Fruit fly (Drosophila melanogaster) whole organism, larva: ENCODE measurements around the gene CG14313.

Source experiments
- noc ChIP-seq: fragments of 200-800 bp; sonication (Bioruptor generic); optimal IDR thresholded peaks from 3 replicates; lab custom pipeline; 2019; ENCODE audit warnings: missing biosample characterization, mild to moderate bottlenecking, missing genetic modification characterization, moderate library complexity

Gene CG14313

DNA sequence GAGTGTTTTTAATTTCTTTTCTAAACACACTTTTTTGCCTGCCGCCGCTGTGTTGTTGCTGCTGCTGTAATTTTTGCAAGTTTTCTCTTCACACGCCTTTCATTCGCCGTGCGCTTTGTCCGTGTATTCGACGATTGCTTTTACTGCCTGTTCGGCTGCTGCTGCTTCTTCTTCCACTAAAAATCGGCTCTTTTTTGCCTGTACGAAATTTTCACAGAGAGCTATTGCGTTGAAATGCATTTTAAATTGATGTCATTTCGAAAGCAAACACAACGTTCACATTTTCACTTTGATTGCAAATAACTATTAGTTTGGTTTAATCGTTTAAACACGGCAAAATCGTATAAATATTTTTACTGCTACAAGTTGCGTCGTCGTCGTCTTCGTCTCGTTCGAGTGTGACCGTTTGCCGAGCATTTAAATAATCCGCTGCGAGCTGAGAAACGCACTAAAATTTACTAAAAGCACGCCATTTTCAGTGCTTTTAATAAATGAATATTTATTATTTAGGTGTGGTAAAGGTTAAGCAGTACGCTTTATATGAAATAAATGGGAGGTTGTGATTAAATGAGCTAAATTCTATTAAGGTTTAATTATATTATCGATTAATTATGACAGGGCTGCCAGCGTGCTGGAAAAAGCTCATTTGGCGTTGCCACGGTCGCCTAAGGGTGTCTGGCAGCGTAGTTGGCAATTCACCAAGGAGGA is 7.6 kb upstream of the CG14313 start, which contains the start of the genes Ssdp and CG7985:
Ssdp (minus strand) TSS at position 419 of the 708 bp plus-strand sequence.
CG7985 (plus strand) TSS at position 681 of the 708 bp plus-strand sequence.
- TF ChIP-seq noc (tag; lab: Kevin White, UChicago), result no peak

DNA sequence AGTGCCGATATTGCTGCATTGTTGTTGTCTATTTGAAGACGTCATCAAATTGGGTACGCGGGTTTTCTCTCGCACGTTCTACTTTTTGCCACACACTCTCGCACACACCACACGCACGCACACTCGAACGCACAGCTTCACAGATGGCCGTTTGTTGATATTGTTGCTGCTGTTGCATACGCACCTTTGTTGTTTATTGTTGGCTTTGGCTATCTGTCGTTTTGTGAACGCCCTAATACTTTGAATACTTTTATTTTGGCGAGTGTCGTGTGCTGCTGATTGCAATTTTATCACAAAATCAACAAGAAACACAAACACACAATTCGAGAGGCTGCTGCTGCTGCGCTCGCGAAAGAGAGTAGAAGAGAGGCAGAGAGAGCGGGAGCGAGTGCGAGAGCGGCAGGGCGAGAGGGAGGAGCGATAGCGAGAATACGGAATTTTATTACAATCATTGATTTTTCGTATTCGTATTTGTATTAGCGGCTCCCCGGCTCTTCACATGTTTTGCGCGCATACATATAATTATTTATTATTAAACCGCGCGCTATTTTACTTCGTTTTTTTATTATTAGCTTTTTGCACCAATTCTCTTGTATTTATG is 6.9 kb upstream of the CG14313 start:
- peak; percentile 50 for TF ChIP-seq noc (tag; lab: Kevin White, UChicago)

DNA sequence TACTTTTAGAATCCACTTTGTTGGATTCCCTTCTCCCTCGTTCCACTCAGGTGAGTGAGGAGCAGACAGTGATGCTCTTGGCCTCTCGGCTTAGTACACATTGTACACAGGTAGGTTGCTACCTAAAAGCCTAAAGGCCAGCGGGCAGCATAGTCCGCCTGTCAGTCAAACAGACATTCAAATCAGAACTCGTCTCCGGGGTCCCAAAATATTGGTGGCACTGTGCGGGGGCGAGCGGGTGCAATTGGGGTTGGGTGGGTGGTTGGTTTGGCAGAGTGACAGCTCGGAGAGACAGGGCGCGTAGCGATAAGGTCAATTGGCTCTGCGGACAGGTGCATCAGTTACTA is 6.0 kb upstream of the CG14313 start:
- no peak for TF ChIP-seq noc (tag; lab: Kevin White, UChicago)

DNA sequence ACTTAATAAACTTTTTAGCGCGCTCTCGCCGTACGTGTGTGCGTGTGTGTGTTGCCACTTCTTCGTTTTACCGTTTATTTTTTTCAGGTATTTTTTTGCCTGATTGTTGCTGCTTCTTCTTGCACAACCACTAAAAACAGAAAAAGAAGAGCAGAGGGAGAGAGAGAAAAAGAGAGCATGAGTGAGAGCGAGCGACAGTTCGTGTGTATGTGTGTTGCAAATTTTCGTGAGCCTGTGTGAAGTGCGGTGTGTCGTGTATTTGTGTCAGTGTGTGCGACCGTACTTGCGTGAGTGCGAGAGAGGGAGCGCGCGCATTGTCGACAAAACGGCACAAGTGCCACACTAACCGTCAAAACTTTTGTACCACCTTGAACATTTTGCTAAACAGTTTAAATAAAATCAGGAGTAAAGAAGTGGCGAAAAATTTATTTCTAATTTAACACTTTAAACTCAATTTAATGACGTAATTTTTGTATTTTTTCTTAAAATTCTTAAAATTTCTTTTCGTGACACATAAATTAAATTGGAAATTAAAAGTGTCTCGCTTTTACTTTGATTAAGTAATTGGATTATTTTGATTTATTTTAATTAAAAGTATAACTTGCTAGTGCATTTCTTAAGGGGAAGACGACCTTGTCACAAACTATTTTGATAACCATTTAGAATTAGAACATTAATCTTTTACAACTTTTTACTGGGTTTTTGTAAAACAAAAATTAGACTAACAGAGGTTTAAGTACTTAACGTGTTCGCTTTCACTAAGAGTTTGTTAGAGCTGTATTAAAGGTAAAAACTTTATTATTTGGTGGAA is 5.4 kb upstream of the CG14313 start:
- peak; percentile 51 for TF ChIP-seq noc (tag; lab: Kevin White, UChicago)

DNA sequence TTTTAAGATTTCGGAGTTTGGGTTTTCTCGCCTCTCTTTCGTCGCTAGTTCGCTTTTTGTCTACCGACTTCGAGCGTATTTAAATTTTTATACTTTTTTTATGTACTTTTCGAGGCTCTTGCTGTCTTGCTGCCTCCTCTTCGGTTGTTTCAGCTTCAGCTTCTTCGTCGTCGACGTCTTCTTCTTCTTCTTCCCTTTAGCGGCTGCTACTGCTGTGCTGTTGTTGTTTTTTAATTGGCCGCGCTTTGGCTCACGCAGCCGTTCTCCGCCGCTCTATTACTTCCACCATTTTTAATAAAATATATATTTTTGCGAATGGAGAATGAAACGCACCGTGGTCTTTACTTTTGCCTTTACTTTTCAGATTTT is 4.8 kb upstream of the CG14313 start:
- no peak for TF ChIP-seq noc (tag; lab: Kevin White, UChicago)

DNA sequence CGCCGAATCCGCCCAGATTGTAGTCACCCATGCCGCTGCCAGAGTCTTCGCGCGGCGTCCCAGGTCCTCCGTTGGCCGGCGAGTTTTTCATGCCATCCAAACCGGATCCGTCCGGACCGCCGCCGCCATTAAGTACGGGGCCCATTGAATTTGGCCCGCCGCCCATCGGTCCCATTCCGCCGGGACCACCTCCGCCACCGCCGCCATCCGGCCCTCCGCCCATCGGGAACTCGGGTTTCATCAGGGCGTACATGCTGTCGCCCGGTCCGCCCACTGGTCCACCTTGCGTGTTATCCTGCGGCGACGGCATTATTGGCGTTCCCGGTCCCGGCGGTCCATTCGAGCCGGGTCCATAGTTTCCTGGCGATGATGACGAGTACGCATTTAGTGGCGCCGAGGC is 3.5 kb upstream of the CG14313 start:
- TF ChIP-seq noc (tag; lab: Kevin White, UChicago), result no peak

DNA sequence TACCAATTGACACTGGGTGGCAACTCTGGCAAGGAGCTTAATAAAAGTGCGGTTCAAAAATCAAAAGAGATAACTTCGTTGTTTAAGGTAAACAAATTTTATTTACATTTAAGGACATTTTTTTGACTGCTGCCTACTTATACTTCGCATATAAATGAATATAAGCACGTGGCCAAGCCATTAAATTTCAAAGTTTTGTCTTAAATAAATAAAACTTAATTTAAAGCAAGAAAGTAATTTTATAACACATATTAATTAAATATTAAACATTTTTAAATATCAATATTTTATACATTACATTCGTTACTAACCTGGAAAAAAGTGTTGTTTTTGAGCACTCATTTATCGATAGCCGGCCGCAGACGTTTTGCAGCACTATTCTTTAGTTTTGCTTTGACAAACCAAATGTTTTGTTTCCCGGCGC is 3.1 kb downstream of the CG14313 start, which contains the start of the genes CG12321 and MED17:
CG12321 (minus strand) TSS at position 6 of the 424 bp plus-strand sequence.
MED17 (plus strand) TSS at position 371 of the 424 bp plus-strand sequence.
- peak; percentile 87 for TF ChIP-seq noc (tag; lab: Kevin White, UChicago)

DNA sequence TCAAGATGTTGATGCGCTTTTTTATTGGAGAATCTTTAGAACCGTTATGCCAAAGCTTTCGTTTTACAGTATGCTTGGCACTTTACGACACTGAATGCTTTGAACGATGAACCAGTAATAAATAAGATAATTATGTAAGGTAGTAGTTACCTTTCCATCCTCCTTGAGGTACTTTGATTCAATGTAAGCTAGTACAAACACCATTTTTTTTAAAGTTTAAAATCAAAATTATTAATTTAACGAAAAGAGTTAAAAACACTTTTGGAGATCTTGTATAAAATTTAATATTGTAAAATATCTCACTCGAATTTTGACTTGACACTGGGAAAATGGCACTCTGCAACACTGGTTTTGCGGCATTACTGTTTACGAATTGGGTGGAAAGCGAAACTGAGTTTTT is 6.4 kb downstream of the CG14313 start, which contains the start of the genes Arp5 and CG7208:
Arp5 (plus strand) TSS at position 114 of the 400 bp plus-strand sequence.
CG7208 (minus strand) TSS at position 331 of the 400 bp plus-strand sequence.
- TF ChIP-seq noc (tag; lab: Kevin White, UChicago), result peak; percentile 81

DNA sequence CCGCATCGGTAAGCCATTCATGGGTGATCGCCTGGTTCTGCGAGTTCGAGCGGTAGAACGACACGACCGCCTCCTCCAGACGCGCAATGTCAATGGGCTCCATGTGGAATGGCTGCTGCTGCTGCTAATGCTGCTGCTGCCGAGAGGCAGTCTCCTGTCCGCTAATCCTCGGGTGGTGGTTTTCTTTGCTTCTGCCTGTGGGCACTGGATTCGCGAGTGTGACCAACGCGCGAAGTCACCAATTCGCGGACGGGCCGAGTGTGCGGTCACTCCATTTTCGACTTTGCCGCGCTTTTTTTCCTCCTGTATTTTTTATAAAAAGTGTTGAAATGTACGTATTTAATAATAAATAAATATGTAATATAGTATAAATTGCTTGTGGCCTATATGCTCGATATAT is 8.5 kb downstream of the CG14313 start, which contains the start of gene cdm:
cdm (minus strand) TSS at position 236 of the 400 bp plus-strand sequence.
- TF ChIP-seq noc (tag; lab: Kevin White, UChicago), result no peak

DNA sequence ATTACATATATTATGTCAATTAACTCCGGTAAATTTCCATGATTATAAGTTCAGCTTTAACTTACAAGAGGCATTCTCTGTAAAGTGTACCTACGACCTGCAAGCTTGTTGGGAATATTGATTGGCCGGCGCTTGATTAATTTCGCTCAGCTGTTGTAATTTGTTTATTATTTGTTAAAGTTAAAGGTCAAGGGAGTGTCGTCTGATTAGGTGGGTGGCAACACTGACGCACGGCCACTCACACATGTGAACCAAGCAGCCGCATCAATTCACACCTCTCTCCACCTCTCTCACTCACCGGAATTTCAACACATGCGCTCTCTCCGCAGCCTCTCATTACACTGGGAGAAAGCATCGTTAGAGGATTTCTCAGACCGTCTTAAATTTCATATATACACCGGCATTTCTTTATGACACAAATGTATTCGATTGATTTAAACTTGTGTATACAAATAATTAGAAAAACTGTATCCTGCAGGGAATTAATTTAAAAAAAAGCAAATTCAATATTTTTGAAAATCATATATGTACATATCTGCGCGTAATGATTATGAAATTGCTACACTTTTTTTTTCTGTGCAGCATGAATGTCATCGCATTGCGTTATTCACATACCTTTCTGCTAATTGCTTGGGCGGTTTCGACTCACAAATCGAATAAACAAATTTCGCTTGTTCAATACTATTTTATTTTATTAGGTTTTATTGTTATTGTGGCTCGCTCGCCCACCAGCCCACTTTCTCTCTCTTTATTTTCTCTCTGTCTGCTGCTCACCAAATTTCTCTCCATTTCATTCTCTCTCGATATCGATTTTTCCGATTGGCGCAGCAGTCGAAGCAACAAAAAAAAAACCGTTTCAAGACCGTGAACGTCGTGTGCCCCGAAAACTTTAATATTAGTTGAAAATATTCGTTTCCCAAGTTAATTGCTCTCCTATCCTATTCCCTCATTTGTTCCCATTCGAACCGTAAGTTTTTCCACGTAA is 19.5 kb downstream of the CG14313 start:
- peak; percentile 89 for TF ChIP-seq noc (tag; lab: Kevin White, UChicago)

DNA sequence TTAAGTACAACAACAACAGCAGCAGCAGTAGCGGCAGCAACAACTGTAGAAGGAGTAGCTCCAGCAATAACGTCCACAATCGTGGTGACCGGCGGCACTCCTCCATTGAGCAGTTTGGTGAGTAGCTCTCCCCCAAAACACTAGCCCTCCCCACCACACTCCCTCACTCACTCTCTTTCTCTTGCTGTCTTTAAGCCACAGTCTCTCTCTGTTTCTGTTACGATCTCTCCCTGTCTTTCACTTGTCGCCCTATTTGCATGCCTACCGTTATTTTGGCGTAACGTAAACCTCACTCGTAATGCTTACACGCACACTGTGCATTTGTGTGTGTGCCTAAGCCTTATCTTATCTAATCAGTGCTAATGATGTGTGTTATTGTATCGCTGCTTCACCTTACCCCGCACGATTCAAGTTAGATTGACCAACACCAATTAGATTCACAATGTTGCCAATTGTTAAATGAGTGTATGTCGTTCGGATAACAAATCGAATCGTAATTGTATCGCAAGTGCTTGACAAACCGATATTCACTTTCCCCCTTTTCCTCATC is 21.7 kb downstream of the CG14313 start:
- TF ChIP-seq noc (tag; lab: Kevin White, UChicago), result no peak

DNA sequence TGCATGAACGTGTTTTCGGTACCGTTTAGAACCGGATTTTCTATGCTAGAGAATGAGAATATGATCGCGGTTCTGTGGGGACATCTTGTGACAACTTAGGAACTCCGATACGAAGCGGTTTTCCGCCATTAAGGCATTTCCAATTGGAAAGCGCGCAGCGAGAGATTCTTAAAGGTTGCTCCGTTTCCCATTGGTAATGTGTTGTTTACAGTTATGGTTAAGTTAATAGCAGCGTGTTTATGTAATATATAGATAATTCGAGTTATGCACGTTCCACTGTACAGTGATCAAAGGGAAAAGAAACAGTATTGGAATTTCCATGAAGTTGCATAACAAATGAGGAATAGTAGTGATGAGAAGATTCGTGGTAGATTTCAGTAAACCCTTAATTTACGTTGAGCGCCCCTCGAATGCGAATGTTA is 22.8 kb downstream of the CG14313 start:
- TF ChIP-seq noc (tag; lab: Kevin White, UChicago), result no peak

DNA sequence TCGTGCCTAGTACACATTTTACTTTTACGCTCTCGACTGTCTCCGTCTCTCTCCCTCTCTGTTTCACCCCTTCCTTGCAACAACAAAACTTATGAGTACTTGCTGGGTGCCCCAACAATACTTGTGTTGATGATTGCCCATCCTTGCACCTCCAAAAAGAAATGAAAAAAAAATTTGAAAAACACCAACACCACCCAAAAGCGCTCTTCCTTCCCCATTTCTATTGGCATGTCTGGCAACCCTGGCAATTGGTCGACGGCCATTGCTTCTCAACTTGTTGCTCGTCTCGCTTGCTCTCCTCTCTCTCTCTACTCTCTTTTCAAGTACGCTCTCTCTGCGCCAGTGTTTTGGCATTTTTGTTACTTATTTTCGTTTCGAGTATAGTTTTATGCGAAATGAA is 23.4 kb downstream of the CG14313 start:
- peak; percentile 53 for TF ChIP-seq noc (tag; lab: Kevin White, UChicago)
